Fruit fly (Drosophila melanogaster) whole organism, embryonic: ENCODE measurements around the gene Mvl.

Experiments used
- Antp ChIP-seq: fragments of 200-800 bp; sonication (Bioruptor generic); optimal IDR thresholded peaks from 3 replicates; lab custom pipeline; 2016; ENCODE audit warnings: missing biosample characterization, missing genetic modification characterization
- B-H2 ChIP-seq: fragments of 200-800 bp; sonication (Bioruptor generic); optimal IDR thresholded peaks from 2 replicates; lab custom pipeline; 2018; ENCODE audit warnings: missing biosample characterization, mild to moderate bottlenecking, missing genetic modification characterization
- BEAF-32 ChIP-seq: fragments of 200-800 bp; sonication (Bioruptor generic); optimal IDR thresholded peaks from 3 replicates; lab custom pipeline; 2017; ENCODE audit warnings: missing biosample characterization, missing genetic modification characterization, mild to moderate bottlenecking, moderate library complexity, missing genetic modification reagents
- Bteb2 ChIP-seq: fragments of 200-800 bp; sonication (Bioruptor generic); optimal IDR thresholded peaks from 2 replicates; lab custom pipeline; 2016; ENCODE audit warnings: missing biosample characterization, missing genetic modification characterization
- CG13424 ChIP-seq: fragments of 200-800 bp; sonication (Bioruptor generic); optimal IDR thresholded peaks from 2 replicates; lab custom pipeline; 2019; ENCODE audit warnings: missing biosample characterization, mild to moderate bottlenecking, missing genetic modification characterization, moderate library complexity
- CG14014 ChIP-seq: fragments of 200-800 bp; sonication (Bioruptor generic); IDR thresholded peaks from 2 replicates; pipeline ENCODE4 v1.3.6; 2022; ENCODE audit warnings: missing biosample characterization, missing genetic modification characterization
- CG14667 ChIP-seq: fragments of 200-800 bp; sonication (Bioruptor generic); IDR thresholded peaks from 2 replicates; pipeline ENCODE4 v1.3.6; 2022; ENCODE audit warnings: missing biosample characterization, missing genetic modification characterization
- CG15514 ChIP-seq: fragments of 200-800 bp; sonication (Bioruptor generic); optimal IDR thresholded peaks from 3 replicates; lab custom pipeline; 2017; ENCODE audit warnings: missing biosample characterization, missing genetic modification characterization, mild to moderate bottlenecking, moderate library complexity, missing genetic modification reagents
- CG1647 ChIP-seq: fragments of 200-800 bp; sonication (Bioruptor generic); optimal IDR thresholded peaks from 3 replicates; lab custom pipeline; 2016; ENCODE audit warnings: missing biosample characterization, missing genetic modification characterization
- CG17568 ChIP-seq: fragments of 200-800 bp; sonication (Bioruptor generic); optimal IDR thresholded peaks from 2 replicates; lab custom pipeline; 2018; ENCODE audit warnings: missing biosample characterization, mild to moderate bottlenecking, missing genetic modification characterization, moderate library complexity
- CG18011 ChIP-seq: fragments of 200-800 bp; sonication (Bioruptor generic); optimal IDR thresholded peaks from 2 replicates; lab custom pipeline; 2017; ENCODE audit warnings: missing biosample characterization, missing genetic modification characterization, mild to moderate bottlenecking, moderate library complexity, missing genotype
- CG18599 ChIP-seq: fragments of 200-800 bp; sonication (Bioruptor generic); optimal IDR thresholded peaks from 3 replicates; lab custom pipeline; 2017; ENCODE audit warnings: missing biosample characterization, missing genetic modification characterization, mild to moderate bottlenecking, moderate library complexity, missing genetic modification reagents
- CG3065 ChIP-seq: fragments of 200-800 bp; sonication (Bioruptor generic); optimal IDR thresholded peaks from 2 replicates; lab custom pipeline; 2016; ENCODE audit warnings: missing biosample characterization, missing genetic modification characterization
- CG31388 ChIP-seq: fragments of 200-800 bp; sonication (Bioruptor generic); optimal IDR thresholded peaks from 2 replicates; lab custom pipeline; 2016; ENCODE audit warnings: missing biosample characterization, missing genetic modification characterization
- CG4282 ChIP-seq: fragments of 200-800 bp; sonication (Bioruptor generic); optimal IDR thresholded peaks from 2 replicates; lab custom pipeline; 2016; ENCODE audit warnings: missing biosample characterization, missing genetic modification characterization
- CG4328 ChIP-seq: fragments of 200-800 bp; sonication (Bioruptor generic); optimal IDR thresholded peaks from 3 replicates; lab custom pipeline; 2017; ENCODE audit warnings: missing biosample characterization, missing genetic modification reagents, missing genetic modification characterization
- CG8281 ChIP-seq: fragments of 200-800 bp; sonication (Bioruptor generic); optimal IDR thresholded peaks from 2 replicates; lab custom pipeline; 2018; ENCODE audit warnings: missing biosample characterization, mild to moderate bottlenecking, missing genetic modification characterization, moderate library complexity
- CG8388 ChIP-seq: fragments of 200-800 bp; sonication (Bioruptor generic); optimal IDR thresholded peaks from 2 replicates; lab custom pipeline; 2019; ENCODE audit warnings: missing biosample characterization, mild to moderate bottlenecking, missing genetic modification characterization, moderate library complexity
- CG8944 ChIP-seq: fragments of 200-800 bp; sonication (Bioruptor generic); optimal IDR thresholded peaks from 3 replicates; lab custom pipeline; 2016; ENCODE audit warnings: missing biosample characterization, missing genetic modification characterization
- CTCF ChIP-seq: fragments of 200-800 bp; sonication (Bioruptor generic); optimal IDR thresholded peaks from 2 replicates; lab custom pipeline; 2017; ENCODE audit warnings: missing biosample characterization, mild to moderate bottlenecking, missing genetic modification characterization, moderate library complexity
- Dip2 ChIP-seq: fragments of 200-800 bp; sonication (Bioruptor generic); IDR thresholded peaks from 2 replicates; pipeline ENCODE4 v1.3.6; 2022; ENCODE audit warnings: missing biosample characterization, missing genetic modification characterization
- E2f2 ChIP-seq: fragments of 200-800 bp; sonication (Bioruptor generic); IDR thresholded peaks from 2 replicates; pipeline ENCODE4 v1.3.6; 2022; ENCODE audit warnings: missing biosample characterization, missing genetic modification characterization
- Gsc ChIP-seq: fragments of 200-800 bp; sonication (Bioruptor generic); IDR thresholded peaks from 2 replicates; pipeline ENCODE4 v1.3.6; 2022; ENCODE audit warnings: missing biosample characterization, missing genetic modification characterization
- H2.0 ChIP-seq: fragments of 200-800 bp; sonication (Bioruptor generic); IDR thresholded peaks from 2 replicates; pipeline ENCODE4 v1.3.6; 2022; ENCODE audit warnings: missing biosample characterization, missing genetic modification characterization
- MTF-1 ChIP-seq: fragments of 200-800 bp; sonication (Bioruptor generic); optimal IDR thresholded peaks from 2 replicates; lab custom pipeline; 2018; ENCODE audit warnings: missing biosample characterization, mild to moderate bottlenecking, missing genetic modification characterization, borderline replicate concordance
- Xrp1 ChIP-seq: fragments of 200-800 bp; sonication (Bioruptor generic); IDR thresholded peaks from 2 replicates; pipeline ENCODE4 v1.3.6; 2022; ENCODE audit warnings: missing biosample characterization, missing genetic modification characterization
- cato ChIP-seq: fragments of 200-800 bp; sonication (Bioruptor generic); optimal IDR thresholded peaks from 2 replicates; lab custom pipeline; 2016; ENCODE audit warnings: missing biosample characterization, missing genetic modification characterization, borderline replicate concordance
- caup ChIP-seq: fragments of 200-800 bp; sonication (Bioruptor generic); optimal IDR thresholded peaks from 3 replicates; lab custom pipeline; 2017; ENCODE audit warnings: missing biosample characterization, mild to moderate bottlenecking, missing genetic modification characterization, moderate library complexity; ENCODE audit not compliant: severe bottlenecking
- dati ChIP-seq: fragments of 200-800 bp; sonication (Bioruptor generic); IDR thresholded peaks from 2 replicates; pipeline ENCODE4 v1.3.6; 2022; ENCODE audit warnings: missing biosample characterization, missing genetic modification characterization
- disco-r ChIP-seq: fragments of 200-800 bp; sonication (Bioruptor generic); optimal IDR thresholded peaks from 2 replicates; lab custom pipeline; 2016; ENCODE audit warnings: missing biosample characterization, missing genetic modification characterization
- dm ChIP-seq: fragments of 200-800 bp; sonication (Bioruptor generic); optimal IDR thresholded peaks from 3 replicates; lab custom pipeline; 2016; ENCODE audit warnings: missing biosample characterization, missing genetic modification characterization
- emc ChIP-seq: fragments of 200-800 bp; sonication (Bioruptor generic); optimal IDR thresholded peaks from 2 replicates; lab custom pipeline; 2016; ENCODE audit warnings: missing biosample characterization, missing genetic modification characterization
- gce ChIP-seq: fragments of 200-800 bp; sonication (Bioruptor generic); IDR thresholded peaks from 3 replicates; pipeline ENCODE4 v1.3.6; 2022; ENCODE audit warnings: missing biosample characterization, missing genetic modification characterization
- grau ChIP-seq: fragments of 200-800 bp; optimal IDR thresholded peaks from 3 replicates; lab custom pipeline; 2019; ENCODE audit warnings: missing biosample characterization, mild to moderate bottlenecking, missing genetic modification characterization, moderate library complexity
- gt ChIP-seq: fragments of 200-800 bp; sonication (Bioruptor generic); IDR thresholded peaks from 2 replicates; pipeline ENCODE4 v1.3.6; 2022; ENCODE audit warnings: missing biosample characterization, missing genetic modification characterization
- h ChIP-seq: fragments of >200 bp; optimal IDR thresholded peaks from 2 replicates; lab custom pipeline; 2017
- klu ChIP-seq: fragments of 200-800 bp; sonication (Bioruptor generic); IDR thresholded peaks from 2 replicates; pipeline ENCODE4 v1.3.6; 2022; ENCODE audit warnings: missing biosample characterization, missing genetic modification characterization
- nerfin-1 ChIP-seq: fragments of 200-800 bp; sonication (Bioruptor generic); optimal IDR thresholded peaks from 3 replicates; lab custom pipeline; 2019; ENCODE audit warnings: missing biosample characterization, mild to moderate bottlenecking, missing genetic modification characterization, moderate library complexity
- nerfin-2 ChIP-seq: fragments of 200-800 bp; sonication (Bioruptor generic); IDR thresholded peaks from 2 replicates; pipeline ENCODE4 v1.3.6; 2022; ENCODE audit warnings: missing biosample characterization, missing genetic modification characterization; ENCODE audit not compliant: partially characterized antibody
- nom ChIP-seq: fragments of 200-800 bp; sonication (Bioruptor generic); optimal IDR thresholded peaks from 2 replicates; lab custom pipeline; 2017; ENCODE audit warnings: missing biosample characterization, missing genetic modification characterization, mild to moderate bottlenecking, moderate library complexity, missing genetic modification reagents
- odd ChIP-seq: fragments of 200-800 bp; sonication (Bioruptor generic); optimal IDR thresholded peaks from 2 replicates; lab custom pipeline; 2017; ENCODE audit warnings: missing biosample characterization, mild to moderate bottlenecking, missing genetic modification characterization
- pb ChIP-seq: fragments of 200-800 bp; sonication (Bioruptor generic); optimal IDR thresholded peaks from 3 replicates; lab custom pipeline; 2016; ENCODE audit warnings: missing biosample characterization, missing genetic modification characterization
- phol ChIP-seq: fragments of 200-800 bp; sonication (Bioruptor generic); optimal IDR thresholded peaks from 3 replicates; lab custom pipeline; 2018; ENCODE audit warnings: missing biosample characterization, mild to moderate bottlenecking, missing genetic modification characterization, moderate library complexity
- sens-2 ChIP-seq: fragments of 200-800 bp; sonication (Bioruptor generic); IDR thresholded peaks from 2 replicates; pipeline ENCODE4 v1.3.6; 2022; ENCODE audit warnings: missing biosample characterization, missing genetic modification characterization
- seq ChIP-seq: fragments of 200-800 bp; sonication (Bioruptor generic); IDR thresholded peaks from 2 replicates; pipeline ENCODE4 v1.3.6; 2022; ENCODE audit warnings: missing biosample characterization, missing genetic modification characterization
- sr ChIP-seq: fragments of 200-800 bp; sonication (Bioruptor generic); IDR thresholded peaks from 3 replicates; pipeline ENCODE4 v1.3.6; 2022; ENCODE audit warnings: missing biosample characterization, missing genetic modification characterization
- tin ChIP-seq: fragments of 200-800 bp; sonication (Bioruptor generic); optimal IDR thresholded peaks from 3 replicates; lab custom pipeline; 2016; ENCODE audit warnings: missing biosample characterization, missing genetic modification characterization
- tll ChIP-seq, 2 experiments: fragments of 200-800 bp in 1 of 2; fragments of >200 bp in 1 of 2; sonication (Bioruptor generic) in 1 of 2; optimal IDR thresholded peaks; 2 replicates each; lab custom pipeline; 2017 to 2019; ENCODE audit warnings: missing biosample characterization in 2 of 2, missing genetic modification characterization in 2 of 2, mild to moderate bottlenecking in 1 of 2, moderate library complexity in 1 of 2
- trem ChIP-seq: fragments of 200-800 bp; optimal IDR thresholded peaks from 3 replicates; lab custom pipeline; 2019; ENCODE audit warnings: missing biosample characterization, mild to moderate bottlenecking, missing genetic modification characterization, moderate library complexity
- tx ChIP-seq: fragments of 200-800 bp; sonication (Bioruptor generic); optimal IDR thresholded peaks from 2 replicates; lab custom pipeline; 2016; ENCODE audit warnings: missing biosample characterization, missing genetic modification characterization
- zfh1 ChIP-seq: fragments of 200-800 bp; sonication (Bioruptor generic); IDR thresholded peaks from 3 replicates; pipeline ENCODE4 v1.3.6; 2022; ENCODE audit warnings: missing biosample characterization, missing genetic modification characterization

The Mvl gene

dm6 chr3R:21065010-21065695 lies 4.6 kb upstream of the Mvl start, which contains the start of gene AnxB9 (continued):
- TF ChIP-seq Bteb2: no peak
- TF ChIP-seq CTCF (GFP tag; lab: Kevin White, UChicago): no peak
- TF ChIP-seq CG17568 (GFP tag; lab: Kevin White, UChicago): peak; percentile 67
- peak; percentile 39; the same call in 1 of the 2 replicates for TF ChIP-seq CG14014
- no peak for TF ChIP-seq BEAF-32 (GFP tag; lab: Kevin White, UChicago)
- TF ChIP-seq dati (GFP tag; lab: Robert Waterston, UW): no peak
- TF ChIP-seq Gsc (GFP tag; lab: Robert Waterston, UW): no peak
- 0 out of 2 replicates have a peak, but pooled peaks have one; percentile 50 for TF ChIP-seq sens-2 (GFP tag; lab: Robert Waterston, UW)
- no peak for TF ChIP-seq CG8388
- TF ChIP-seq dm (GFP tag; lab: Kevin White, UChicago): no peak
- TF ChIP-seq CG18599 (GFP tag; lab: Kevin White, UChicago): peak; percentile 66
- no peak for TF ChIP-seq seq (GFP tag; lab: Robert Waterston, UW)
- TF ChIP-seq tx: no peak
- TF ChIP-seq CG4282 (GFP tag; lab: Kevin White, UChicago): peak; percentile 8
- peak; percentile 22 for TF ChIP-seq CG4328 (GFP tag; lab: Kevin White, UChicago)
- TF ChIP-seq nerfin-2 (GFP tag; lab: Robert Waterston, UW): no peak
- TF ChIP-seq CG8281: no peak
- TF ChIP-seq CG1647 (GFP tag; lab: Kevin White, UChicago): no peak
- peak; percentile 81 for TF ChIP-seq nom (GFP tag; lab: Kevin White, UChicago)
- peak; percentile 60 for TF ChIP-seq caup (GFP tag; lab: Kevin White, UChicago)
- TF ChIP-seq grau: no peak
- TF ChIP-seq sr: peak; percentile 34; the same call in 1 of the 3 replicates
- TF ChIP-seq disco-r: no peak
- no peak for TF ChIP-seq H2.0 (GFP tag; lab: Robert Waterston, UW)
- TF ChIP-seq klu: no peak
- peak; percentile 16; the same call in 1 of the 2 replicates for TF ChIP-seq Xrp1 (GFP tag; lab: Robert Waterston, UW)
- peak; percentile 41 for TF ChIP-seq trem (tag; lab: Kevin White, UChicago)
- peak; percentile 57 for TF ChIP-seq odd (GFP tag; lab: Kevin White, UChicago)
- TF ChIP-seq gt (GFP tag; lab: Robert Waterston, UW): no peak
- no peak for TF ChIP-seq h (lab: Kevin White, UChicago)
- no peak for TF ChIP-seq tin (GFP tag; lab: Kevin White, UChicago)
- peak; percentile 28 for TF ChIP-seq pb (GFP tag; lab: Kevin White, UChicago)
- TF ChIP-seq MTF-1: peak; percentile 71
- peak; percentile 72 for TF ChIP-seq CG15514 (GFP tag; lab: Kevin White, UChicago)
- TF ChIP-seq CG3065 (GFP tag; lab: Kevin White, UChicago): no peak
- no peak for TF ChIP-seq CG13424 (tag; lab: Kevin White, UChicago)
- TF ChIP-seq Antp: peak; percentile 21
- TF ChIP-seq CG14667: no peak
- TF ChIP-seq E2f2 (GFP tag; lab: Robert Waterston, UW): no peak
- no peak for TF ChIP-seq tll (GFP tag; optimal IDR thresholded peaks at IDR 0.05; lab: Kevin White, UChicago)
- no peak for TF ChIP-seq cato (GFP tag; lab: Kevin White, UChicago)
- TF ChIP-seq Dip2 (GFP tag; lab: Robert Waterston, UW): no peak
- peak; percentile 34 for TF ChIP-seq B-H2 (GFP tag; lab: Kevin White, UChicago)
- no peak for TF ChIP-seq CG31388 (GFP tag; lab: Kevin White, UChicago)
- no peak for TF ChIP-seq CG8944 (GFP tag; lab: Kevin White, UChicago)
- no peak for TF ChIP-seq phol
- TF ChIP-seq gce (GFP tag; lab: Robert Waterston, UW): no peak
- no peak for TF ChIP-seq CG18011 (GFP tag; lab: Kevin White, UChicago)
- TF ChIP-seq emc (GFP tag; lab: Kevin White, UChicago): no peak
- TF ChIP-seq zfh1 (GFP tag; lab: Robert Waterston, UW): peak; percentile 47; the same call in 2 of the 3 replicates
- TF ChIP-seq nerfin-1 (tag; lab: Kevin White, UChicago): peak; percentile 4
